Worm (Caenorhabditis elegans): ENCODE measurements around the gene T24H7.9.

T24H7.9 gene

ce11 chrII:6192484-6192883, 42.8 kb downstream of the T24H7.9 start, which contains the start of gene cpb-2:
TSS of gene cpb-2 (plus strand) at chrII:6192784.
- no peak for TF ChIP-seq attf-3 (GFP tag; conservative IDR thresholded peaks at IDR 0.05)
- TF ChIP-seq nfya-1 (tag; optimal IDR thresholded peaks at IDR 0.05; ENCODE audit: borderline replicate concordance, insufficient read depth), result no peak
- no peak for TF ChIP-seq ztf-25 (GFP tag; IDR thresholded peaks at IDR 0.05)
- no peak for TF ChIP-seq C06A6.2 (GFP tag; conservative IDR thresholded peaks at IDR 0.05)
- no peak for TF ChIP-seq F22D6.2 (tag; optimal IDR thresholded peaks at IDR 0.05)
- TF ChIP-seq nhr-27 (tag; optimal IDR thresholded peaks at IDR 0.05), result no peak
- TF ChIP-seq mcd-1 (GFP tag; IDR thresholded peaks at IDR 0.05), result no peak
- no peak for TF ChIP-seq efl-1 (GFP tag; optimal IDR thresholded peaks at IDR 0.05)
- TF ChIP-seq F10E7.11 (tag; optimal IDR thresholded peaks at IDR 0.05), result no peak
- TF ChIP-seq T26A5.8 (tag; optimal IDR thresholded peaks at IDR 0.05), result no peak
- TF ChIP-seq let-607 (tag; optimal IDR thresholded peaks at IDR 0.05), result no peak

- TF ChIP-seq snpc-3.4 (tag; optimal IDR thresholded peaks at IDR 0.05) (no peak), C06A6.2 (GFP tag; conservative IDR thresholded peaks at IDR 0.05) (no peak), rec-8 (tag; optimal IDR thresholded peaks at IDR 0.05) (no peak), hsf-1 (GFP tag; IDR thresholded peaks at IDR 0.05) (no peak), nhr-90 (tag; optimal IDR thresholded peaks at IDR 0.05) (no peak), hrde-1 (tag; optimal IDR thresholded peaks at IDR 0.05; ENCODE audit: borderline replicate concordance) (no peak), ceh-27 (GFP tag; optimal IDR thresholded peaks at IDR 0.05) (no peak), attf-6 (GFP tag; IDR thresholded peaks at IDR 0.05) (no peak), F23B12.7 (tag; optimal IDR thresholded peaks at IDR 0.05; ENCODE audit: insufficient read depth) (no peak)
Measured at ce11 chrII:6191293-6191692, 44.0 kb downstream of the T24H7.9 start, which contains the start of gene fkh-8. TSS of gene fkh-8 (minus strand) at chrII:6191393.

- TF ChIP-seq ceh-40 (GFP tag; IDR thresholded peaks at IDR 0.05) (no peak), chd-7 (tag; optimal IDR thresholded peaks at IDR 0.05) (no peak), dox-1 (GFP tag; IDR thresholded peaks at IDR 0.05) (no peak), Y53F4B.3 (GFP tag; IDR thresholded peaks at IDR 0.05) (no peak), lsy-27 (tag; optimal IDR thresholded peaks at IDR 0.05; ENCODE audit: borderline replicate concordance, insufficient read depth) (no peak), unc-62 (GFP tag; optimal IDR thresholded peaks at IDR 0.05) (no peak), efl-1 (GFP tag; optimal IDR thresholded peaks at IDR 0.05) (no peak), C17E4.6 (GFP tag; IDR thresholded peaks at IDR 0.05) (no peak), lin-35 (GFP tag; optimal IDR thresholded peaks at IDR 0.05) (no peak), nhr-27 (tag; optimal IDR thresholded peaks at IDR 0.05) (no peak), snpc-4 (GFP tag; optimal IDR thresholded peaks at IDR 0.05) (no peak), snpc-4 (tag; optimal IDR thresholded peaks at IDR 0.05) (no peak), snpc-3.4 (tag; optimal IDR thresholded peaks at IDR 0.05) (no peak), mcd-1 (GFP tag; IDR thresholded peaks at IDR 0.05) (no peak), mel-28 (tag; optimal IDR thresholded peaks at IDR 0.05; ENCODE audit: borderline replicate concordance) (no peak), cebp-2 (GFP tag; IDR thresholded peaks at IDR 0.05) (no peak)
Measured at ce11 chrII:6190770-6191169, 44.5 kb downstream of the T24H7.9 start.
